Fruit fly (Drosophila melanogaster) whole organism: ENCODE data around the gene Pkc98E.

Experiments used
- CG8478 ChIP-seq: fragments of >200 bp; optimal IDR thresholded peaks from 2 replicates; lab custom pipeline; 2018; ENCODE audit warnings: inconsistent platforms
- pan ChIP-seq: fragments of >200 bp; optimal IDR thresholded peaks from 2 replicates; lab custom pipeline; 2017
- psq ChIP-seq: fragments of >200 bp; optimal IDR thresholded peaks from 2 replicates; lab custom pipeline; 2017
- usp ChIP-seq: fragments of >200 bp; optimal IDR thresholded peaks from 2 replicates; lab custom pipeline; 2017; ENCODE audit warnings: missing biosample characterization, missing genetic modification characterization, mixed read lengths

DNA sequence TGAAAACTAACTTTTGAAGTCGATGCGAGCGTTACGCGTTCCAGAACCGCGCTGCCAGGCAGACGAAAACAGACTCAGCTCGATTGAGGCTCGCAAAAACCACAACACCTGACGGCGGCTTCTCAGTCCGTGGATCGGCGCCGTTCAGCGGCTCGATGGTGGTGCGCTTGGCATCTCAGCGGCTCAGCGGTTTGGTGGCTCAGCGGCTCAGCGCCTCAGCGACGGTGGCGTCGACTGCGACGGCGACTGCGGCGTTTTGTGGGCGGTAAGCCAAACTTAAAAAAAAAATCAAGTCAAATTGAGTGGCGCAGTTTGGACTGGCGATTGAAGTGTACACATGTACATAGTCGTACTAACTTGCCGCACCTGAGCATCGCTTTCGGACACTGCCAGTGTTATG, 18.6 kb upstream of the Pkc98E start, which contains the start of gene wat:
- TF ChIP-seq CG8478, result no peak
- no peak for TF ChIP-seq psq (lab: Kevin White, UChicago)
- no peak for TF ChIP-seq pan (lab: Kevin White, UChicago)
- TF ChIP-seq usp, result no peak
